Worm (Caenorhabditis elegans) whole organism, young adult: ENCODE results near the gene T16D1.1.

Source experiments
- B0035.1 ChIP-seq: sonication (generic microtip); optimal IDR thresholded peaks from 2 replicates; lab custom pipeline; 2016; ENCODE audit warnings: missing genetic modification characterization, mild to moderate bottlenecking, missing compliant biosample characterization, missing genotype, missing genetic modification reagents
- F10E7.11 ChIP-seq: sonication (generic microtip); optimal IDR thresholded peaks from 2 replicates; lab custom pipeline; 2017; ENCODE audit warnings: mild to moderate bottlenecking, missing genetic modification characterization, moderate library complexity, missing compliant biosample characterization
- F52B5.7 ChIP-seq: sonication (generic microtip); optimal IDR thresholded peaks from 2 replicates; lab custom pipeline; 2016; ENCODE audit warnings: mild to moderate bottlenecking, missing genetic modification characterization, missing compliant biosample characterization
- ama-1 ChIP-seq, 3 experiments: fragments of 150-350 bp in 1 of 3; sonication (generic microtip) in 2 of 3; optimal IDR thresholded peaks; 2 replicates each; lab custom pipeline; 2014 to 2018; ENCODE audit warnings: missing biosample characterization in 2 of 3, missing genetic modification characterization in 2 of 3, missing genetic modification reagents in 2 of 3
- athp-1 ChIP-seq: sonication (generic microtip); optimal IDR thresholded peaks from 2 replicates; lab custom pipeline; 2017; ENCODE audit warnings: mild to moderate bottlenecking, missing genetic modification characterization, missing compliant biosample characterization
- die-1 ChIP-seq: sonication (generic microtip); optimal IDR thresholded peaks from 2 replicates; lab custom pipeline; 2016; ENCODE audit warnings: missing genotype, mild to moderate bottlenecking, missing genetic modification characterization, missing compliant biosample characterization
- him-1 ChIP-seq: sonication (generic microtip); optimal IDR thresholded peaks from 2 replicates; lab custom pipeline; 2016; ENCODE audit warnings: missing genotype, missing genetic modification reagents, missing genetic modification characterization, missing compliant biosample characterization
- lin-35 ChIP-seq, 3 experiments: fragments of 150-350 bp in 2 of 3; sonication (generic microtip) in 1 of 3; optimal IDR thresholded peaks; 2 replicates each; lab custom pipeline; 2014 to 2018; ENCODE audit warnings: missing biosample characterization in 3 of 3, missing genetic modification characterization in 3 of 3, missing genetic modification reagents in 3 of 3
- pha-4 ChIP-seq: fragments of 150-350 bp; sonication (generic microtip); optimal IDR thresholded peaks from 2 replicates; lab custom pipeline; 2014; ENCODE audit warnings: missing biosample characterization, missing genetic modification reagents, missing genetic modification characterization
- repo-1 ChIP-seq: sonication (generic microtip); optimal IDR thresholded peaks from 2 replicates; lab custom pipeline; 2017; ENCODE audit warnings: mild to moderate bottlenecking, missing genetic modification characterization, missing compliant biosample characterization
- snpc-1.3 ChIP-seq: sonication (generic microtip); optimal IDR thresholded peaks from 2 replicates; lab custom pipeline; 2017; ENCODE audit warnings: missing genetic modification characterization, mild to moderate bottlenecking, missing compliant biosample characterization, antibody characterized with exemption, moderate library complexity, missing genotype, missing genetic modification reagents; ENCODE audit not compliant: insufficient read depth
- snpc-4 ChIP-seq, 5 experiments: fragments of 150-350 bp in 1 of 5; sonication (generic microtip) in 4 of 5; optimal IDR thresholded peaks; 2 replicates each; lab custom pipeline; 2014 to 2018; ENCODE audit warnings: missing genetic modification characterization in 5 of 5, missing biosample characterization in 3 of 5, antibody characterized with exemption in 2 of 5, mild to moderate bottlenecking in 2 of 5, missing compliant biosample characterization in 2 of 5, missing genotype in 2 of 5, moderate library complexity in 2 of 5, missing genetic modification reagents in 1 of 5
- sptf-2 ChIP-seq: fragments of 200-800 bp; sonication (Bioruptor generic); optimal IDR thresholded peaks from 2 replicates; lab custom pipeline; 2018; ENCODE audit warnings: mild to moderate bottlenecking, missing genetic modification characterization, missing compliant biosample characterization
- ztf-22 ChIP-seq: fragments of 200-800 bp; sonication (Bioruptor generic); optimal IDR thresholded peaks from 2 replicates; lab custom pipeline; 2018; ENCODE audit warnings: mild to moderate bottlenecking, missing genetic modification characterization, moderate library complexity, missing compliant biosample characterization

- TF ChIP-seq F10E7.11 (tag; lab: Kevin White, UChicago): no peak
- TF ChIP-seq repo-1 (tag; lab: Kevin White, UChicago): no peak
- no peak for TF ChIP-seq athp-1
- TF ChIP-seq ztf-22 (GFP tag; lab: Kevin White, UChicago): no peak
- no peak for TF ChIP-seq lin-35 (GFP tag; optimal IDR thresholded peaks at IDR 0.05; lab: Kevin White, UChicago)
- TF ChIP-seq F52B5.7 (tag; lab: Kevin White, UChicago): no peak
- no peak for TF ChIP-seq ama-1 (optimal IDR thresholded peaks at IDR 0.05; lab: Kevin White, UChicago)
- no peak for TF ChIP-seq ama-1 (GFP tag; optimal IDR thresholded peaks at IDR 0.05; lab: Kevin White, UChicago)
- no peak for TF ChIP-seq B0035.1 (tag; lab: Kevin White, UChicago)
- TF ChIP-seq snpc-1.3: no peak
- TF ChIP-seq pha-4: no peak
- TF ChIP-seq snpc-4 (GFP tag; optimal IDR thresholded peaks at IDR 0.05; lab: Kevin White, UChicago): no peak
- no peak for TF ChIP-seq snpc-4 (tag; optimal IDR thresholded peaks at IDR 0.05; lab: Kevin White, UChicago)
- TF ChIP-seq sptf-2 (GFP tag; lab: Kevin White, UChicago): no peak
- no peak for TF ChIP-seq die-1 (tag; lab: Kevin White, UChicago)
- no peak for TF ChIP-seq him-1 (tag; lab: Kevin White, UChicago)
These were observed at the start of gene T16D1.1 for ce11 chrII:5241560-5241959.
